Worm (Caenorhabditis elegans) whole organism, L1 larva: Measurements from ENCODE around the gene fbxb-106.
A peak's percentile ranks its signal among the peaks of the same experiment; 100 is the strongest.

Source experiments
- C34B4.2 ChIP-seq: sonication (generic microtip); optimal IDR thresholded peaks from 2 replicates; lab custom pipeline; 2017; ENCODE audit warnings: mild to moderate bottlenecking, missing genetic modification characterization, missing compliant biosample characterization
- F16B12.6 ChIP-seq: fragments of 150-350 bp; optimal IDR thresholded peaks from 2 replicates; lab custom pipeline; 2014; ENCODE audit warnings: missing biosample characterization, missing genetic modification characterization
- Y116A8C.19 ChIP-seq: sonication (generic microtip); optimal IDR thresholded peaks from 2 replicates; lab custom pipeline; 2016; ENCODE audit warnings: missing compliant biosample characterization, missing genetic modification characterization, borderline replicate concordance
- blmp-1 ChIP-seq: fragments of 150-350 bp; optimal IDR thresholded peaks from 2 replicates; lab custom pipeline; 2014; ENCODE audit warnings: missing biosample characterization, missing genetic modification characterization
- ceh-82 ChIP-seq, 3 experiments: fragments of 150-350 bp in 1 of 3; sonication (generic microtip) in 2 of 3; optimal IDR thresholded peaks; 2 replicates each; lab custom pipeline; 2014 to 2017; ENCODE audit warnings: missing biosample characterization in 3 of 3, missing genetic modification characterization in 3 of 3
- dpl-1 ChIP-seq, 3 experiments: fragments of 150-350 bp in 2 of 3; sonication (generic microtip) in 1 of 3; optimal IDR thresholded peaks; 2 replicates each; lab custom pipeline; 2014 to 2017; ENCODE audit warnings: missing biosample characterization in 3 of 3, missing genetic modification characterization in 3 of 3, missing genetic modification reagents in 3 of 3
- efl-1 ChIP-seq, 4 experiments: fragments of 150-350 bp; optimal IDR thresholded peaks in 3 of 4; peaks in 1 of 4; 1 replicate in 1 of 4; 2 replicates in 3 of 4; lab custom pipeline; 2014; ENCODE audit warnings: missing biosample characterization in 2 of 4, missing genetic modification characterization in 2 of 4, missing genetic modification reagents in 2 of 4
- efl-3 ChIP-seq: fragments of 200-800 bp; sonication (Bioruptor generic); optimal IDR thresholded peaks from 2 replicates; lab custom pipeline; 2018; ENCODE audit warnings: mild to moderate bottlenecking, missing genetic modification characterization, missing compliant biosample characterization
- egl-13 ChIP-seq: sonication (generic microtip); optimal IDR thresholded peaks from 2 replicates; lab custom pipeline; 2016; ENCODE audit warnings: missing genotype, missing genetic modification reagents, missing genetic modification characterization, missing compliant biosample characterization
- ets-5 ChIP-seq: fragments of 200-800 bp; sonication (Bioruptor generic); IDR thresholded peaks from 2 replicates; pipeline ENCODE4 v1.3.6; 2022; ENCODE audit warnings: missing genetic modification characterization, missing compliant biosample characterization
- fkh-10 ChIP-seq: sonication (generic microtip); optimal IDR thresholded peaks from 2 replicates; lab custom pipeline; 2017; ENCODE audit warnings: missing biosample characterization, missing genetic modification reagents, missing genetic modification characterization
- fkh-4 ChIP-seq: sonication (generic microtip); optimal IDR thresholded peaks from 2 replicates; lab custom pipeline; 2016; ENCODE audit warnings: missing compliant biosample characterization, missing genetic modification characterization, borderline replicate concordance
- fkh-8 ChIP-seq: sonication (generic microtip); optimal IDR thresholded peaks from 2 replicates; lab custom pipeline; 2016; ENCODE audit warnings: mild to moderate bottlenecking, missing genetic modification characterization, missing compliant biosample characterization
- hlh-4 ChIP-seq: sonication (generic microtip); optimal IDR thresholded peaks from 2 replicates; lab custom pipeline; 2016; ENCODE audit warnings: mild to moderate bottlenecking, missing genetic modification characterization, missing compliant biosample characterization
- irx-1 ChIP-seq: sonication (generic microtip); optimal IDR thresholded peaks from 2 replicates; lab custom pipeline; 2016; ENCODE audit warnings: missing genetic modification characterization, missing compliant biosample characterization
- lin-14 ChIP-seq: fragments of 200-800 bp; sonication (Bioruptor generic); optimal IDR thresholded peaks from 2 replicates; lab custom pipeline; 2018; ENCODE audit warnings: mild to moderate bottlenecking, missing genetic modification characterization, moderate library complexity, missing compliant biosample characterization
- lin-35 ChIP-seq, 2 experiments: fragments of 150-350 bp; optimal IDR thresholded peaks; 2 replicates each; lab custom pipeline; 2014; ENCODE audit warnings: missing biosample characterization in 2 of 2, missing genetic modification characterization in 2 of 2, missing genetic modification reagents in 2 of 2
- lin-39 ChIP-seq: fragments of 150-350 bp; optimal IDR thresholded peaks from 2 replicates; lab custom pipeline; 2014; ENCODE audit warnings: missing biosample characterization, missing genetic modification reagents, missing genetic modification characterization
- lir-3 ChIP-seq: sonication (generic microtip); optimal IDR thresholded peaks from 2 replicates; lab custom pipeline; 2016; ENCODE audit warnings: mild to moderate bottlenecking, missing genetic modification characterization, moderate library complexity, missing compliant biosample characterization; ENCODE audit not compliant: poor library complexity
- lsy-2 ChIP-seq, 2 experiments: fragments of 150-350 bp; optimal IDR thresholded peaks; 2 replicates each; lab custom pipeline; 2014; ENCODE audit warnings: missing biosample characterization in 2 of 2, missing genetic modification characterization in 2 of 2
- mdl-1 ChIP-seq, 2 experiments: fragments of 150-350 bp; optimal IDR thresholded peaks; 2 replicates each; lab custom pipeline; 2014 to 2017; ENCODE audit warnings: missing biosample characterization in 2 of 2, missing genetic modification characterization in 2 of 2, inconsistent platforms in 1 of 2
- mef-2 ChIP-seq: fragments of 150-350 bp; optimal IDR thresholded peaks from 2 replicates; lab custom pipeline; 2014; ENCODE audit warnings: missing biosample characterization, missing genetic modification characterization
- mep-1 ChIP-seq: fragments of 150-350 bp; optimal IDR thresholded peaks from 2 replicates; lab custom pipeline; 2014; ENCODE audit warnings: missing biosample characterization, missing genetic modification characterization
- nhr-11 ChIP-seq: fragments of 150-350 bp; optimal IDR thresholded peaks from 2 replicates; lab custom pipeline; 2014; ENCODE audit warnings: missing biosample characterization, missing genetic modification characterization
- nhr-47 ChIP-seq: sonication (generic microtip); optimal IDR thresholded peaks from 2 replicates; lab custom pipeline; 2016; ENCODE audit warnings: mild to moderate bottlenecking, missing genetic modification characterization, moderate library complexity, missing compliant biosample characterization
- nhr-71 ChIP-seq: sonication (generic microtip); optimal IDR thresholded peaks from 2 replicates; lab custom pipeline; 2016; ENCODE audit warnings: mild to moderate bottlenecking, missing genetic modification characterization, moderate library complexity, missing compliant biosample characterization
- nhr-76 ChIP-seq: sonication (generic microtip); optimal IDR thresholded peaks from 2 replicates; lab custom pipeline; 2017; ENCODE audit warnings: missing biosample characterization, missing genetic modification characterization
- nhr-77 ChIP-seq: fragments of 150-350 bp; optimal IDR thresholded peaks from 2 replicates; lab custom pipeline; 2014; ENCODE audit warnings: missing biosample characterization, missing genetic modification characterization
- nhr-84 ChIP-seq: sonication (generic microtip); optimal IDR thresholded peaks from 2 replicates; lab custom pipeline; 2017; ENCODE audit warnings: missing biosample characterization, missing genetic modification characterization
- nhr-85 ChIP-seq: sonication (generic microtip); peaks from one replicate; lab custom pipeline; 2016; ENCODE audit warnings: missing genetic modification characterization, inconsistent platforms, missing compliant biosample characterization
- pax-3 ChIP-seq: fragments of 200-800 bp; sonication (Bioruptor generic); optimal IDR thresholded peaks from 2 replicates; lab custom pipeline; 2018; ENCODE audit warnings: mild to moderate bottlenecking, missing genetic modification characterization, moderate library complexity, missing compliant biosample characterization
- pqm-1 ChIP-seq: sonication (generic microtip); optimal IDR thresholded peaks from 3 replicates; lab custom pipeline; 2017; ENCODE audit warnings: missing biosample characterization, missing genetic modification characterization
- rnt-1 ChIP-seq: sonication (generic microtip); optimal IDR thresholded peaks from 2 replicates; lab custom pipeline; 2016; ENCODE audit warnings: mild to moderate bottlenecking, missing genetic modification characterization, moderate library complexity, missing compliant biosample characterization
- skn-1 ChIP-seq: fragments of 150-350 bp; optimal IDR thresholded peaks from 2 replicates; lab custom pipeline; 2014; ENCODE audit warnings: missing biosample characterization, missing genetic modification characterization
- snu-23 ChIP-seq: sonication (generic microtip); optimal IDR thresholded peaks from 2 replicates; lab custom pipeline; 2016; ENCODE audit warnings: missing genetic modification characterization, missing compliant biosample characterization
- sox-4 ChIP-seq: sonication (generic microtip); optimal IDR thresholded peaks from 2 replicates; lab custom pipeline; 2016; ENCODE audit warnings: missing genetic modification characterization, missing compliant biosample characterization
- sptf-1 ChIP-seq: fragments of 150-350 bp; optimal IDR thresholded peaks from 2 replicates; lab custom pipeline; 2014; ENCODE audit warnings: missing biosample characterization, missing genetic modification characterization
- swsn-7 ChIP-seq: sonication (generic microtip); optimal IDR thresholded peaks from 2 replicates; lab custom pipeline; 2016; ENCODE audit warnings: missing genetic modification characterization, missing compliant biosample characterization
- tlp-1 ChIP-seq: fragments of 150-350 bp; optimal IDR thresholded peaks from 2 replicates; lab custom pipeline; 2014; ENCODE audit warnings: missing biosample characterization, missing genetic modification characterization
- unc-62 ChIP-seq: fragments of 150-350 bp; optimal IDR thresholded peaks from 2 replicates; lab custom pipeline; 2014; ENCODE audit warnings: missing biosample characterization, missing genetic modification reagents, missing genetic modification characterization
- unc-98 ChIP-seq: fragments of 200-800 bp; sonication (Bioruptor generic); IDR thresholded peaks from 2 replicates; pipeline ENCODE4 v1.3.6; 2022; ENCODE audit warnings: missing genetic modification characterization, missing compliant biosample characterization
- vab-15 ChIP-seq: sonication (generic microtip); optimal IDR thresholded peaks from 2 replicates; lab custom pipeline; 2017; ENCODE audit warnings: missing genotype, mild to moderate bottlenecking, missing genetic modification characterization, missing compliant biosample characterization
- ztf-4 ChIP-seq: fragments of 150-350 bp; optimal IDR thresholded peaks from 2 replicates; lab custom pipeline; 2014; ENCODE audit warnings: missing biosample characterization, missing genetic modification characterization

Gene fbxb-106

ce11 chrII:2726774-2727173 is 35.4 kb upstream of the fbxb-106 start:
- TF ChIP-seq hlh-4 = no peak
- TF ChIP-seq rnt-1 = peak; percentile 43
- no peak for TF ChIP-seq ets-5 (GFP tag; lab: Robert Waterston, UW)
- TF ChIP-seq fkh-4 (tag; lab: Kevin White, UChicago) = no peak
- no peak for TF ChIP-seq vab-15 (tag; lab: Kevin White, UChicago)
- TF ChIP-seq nhr-71 = peak; percentile 0
- TF ChIP-seq C34B4.2 (tag; lab: Kevin White, UChicago) = no peak
- TF ChIP-seq sptf-1 = no peak
- peak; percentile 33 for TF ChIP-seq lin-14 (GFP tag; lab: Kevin White, UChicago)
- TF ChIP-seq, all 84 proteins: peak for 3

DNA sequence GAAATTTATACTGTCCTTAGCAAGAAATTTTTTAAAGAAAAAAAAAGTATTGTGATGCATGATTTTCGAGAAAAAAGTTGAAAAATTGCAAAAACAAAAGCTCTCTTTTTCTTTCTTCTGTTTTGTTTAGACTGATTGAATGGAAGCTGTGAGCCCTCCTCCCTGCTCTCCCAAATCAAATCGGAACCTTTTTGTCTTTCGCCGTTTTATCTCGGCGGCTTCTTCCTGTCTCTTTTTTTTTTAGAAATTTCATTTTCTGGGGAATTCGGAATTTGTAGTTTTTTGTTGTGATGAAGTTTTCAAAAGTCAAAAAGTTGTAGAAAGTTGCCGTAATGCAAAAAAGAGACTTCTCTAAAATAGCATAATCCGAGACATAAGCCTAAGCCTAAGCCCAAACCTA is 31.6 kb upstream of the fbxb-106 start:
- TF ChIP-seq lin-39 (tag; lab: Kevin White, UChicago) = no peak
- peak; percentile 34 for TF ChIP-seq lin-14 (GFP tag; lab: Kevin White, UChicago)
- no peak for TF ChIP-seq nhr-77 (tag; lab: Kevin White, UChicago)
- TF ChIP-seq egl-13 (tag; lab: Kevin White, UChicago) = no peak
- TF ChIP-seq nhr-85 (tag; lab: Kevin White, UChicago) = no peak
- TF ChIP-seq nhr-71 = no peak
- no peak for TF ChIP-seq pqm-1 (tag; lab: Kevin White, UChicago)
- TF ChIP-seq irx-1 = no peak
- TF ChIP-seq fkh-10 = peak; percentile 63
- TF ChIP-seq fkh-8 = no peak
- TF ChIP-seq mep-1 (tag; lab: Kevin White, UChicago) = no peak
- no peak for TF ChIP-seq mdl-1 (tag; optimal IDR thresholded peaks at IDR 0.05; lab: Kevin White, UChicago)

- no peak for TF ChIP-seq C34B4.2 (tag; lab: Kevin White, UChicago)
- TF ChIP-seq unc-62 (GFP tag; lab: Kevin White, UChicago) = no peak
- no peak for TF ChIP-seq pqm-1 (tag; lab: Kevin White, UChicago)
- no peak for TF ChIP-seq mef-2 (tag; lab: Kevin White, UChicago)
- no peak for TF ChIP-seq unc-98 (GFP tag; lab: Robert Waterston, UW)
- no peak for TF ChIP-seq fkh-10
- no peak for TF ChIP-seq Y116A8C.19
- TF ChIP-seq blmp-1 (tag; lab: Kevin White, UChicago) = no peak
- TF ChIP-seq efl-3 (GFP tag; lab: Kevin White, UChicago) = no peak
- TF ChIP-seq tlp-1 (tag; lab: Kevin White, UChicago) = no peak
- no peak for TF ChIP-seq pax-3 (tag; lab: Kevin White, UChicago)
- TF ChIP-seq ztf-4 (tag; lab: Kevin White, UChicago) = no peak
- no peak for TF ChIP-seq sox-4 (tag; lab: Kevin White, UChicago)
- no peak for TF ChIP-seq nhr-11
- TF ChIP-seq vab-15 (tag; lab: Kevin White, UChicago) = no peak
- TF ChIP-seq skn-1 (tag; lab: Kevin White, UChicago) = no peak
- TF ChIP-seq mdl-1 (tag; optimal IDR thresholded peaks at IDR 0.05; lab: Kevin White, UChicago) = no peak
- TF ChIP-seq F16B12.6 = no peak
These were observed 27.9 kb upstream of the fbxb-106 start for ce11 chrII:2734266-2734665.

DNA sequence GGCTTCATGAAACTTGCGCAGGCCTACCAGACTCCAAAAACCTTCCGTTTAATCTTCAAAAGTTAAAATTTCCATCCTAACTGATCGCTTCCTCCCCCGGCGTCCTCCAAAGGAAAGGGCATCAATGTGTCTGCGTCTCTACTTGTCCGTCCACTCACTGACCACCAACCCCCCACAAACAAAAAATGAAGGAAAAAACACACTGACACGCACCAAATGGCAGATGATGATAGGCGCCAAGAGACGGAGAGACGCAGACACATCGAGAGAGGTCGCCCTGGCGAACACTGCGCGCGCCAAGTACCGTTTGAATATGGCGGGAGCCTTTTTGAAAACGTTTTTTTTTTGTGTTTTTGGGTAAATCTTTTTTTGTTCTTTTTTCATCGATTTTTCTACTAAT is 27.5 kb upstream of the fbxb-106 start:
- TF ChIP-seq nhr-84 (tag; lab: Kevin White, UChicago) = no peak
- peak; percentile 44 for TF ChIP-seq nhr-71
- peak; percentile 88 for TF ChIP-seq lin-14 (GFP tag; lab: Kevin White, UChicago)
- TF ChIP-seq ztf-4 (tag; lab: Kevin White, UChicago) = no peak
- TF ChIP-seq nhr-85 (tag; lab: Kevin White, UChicago) = peak; percentile 53
- TF ChIP-seq rnt-1 = peak; percentile 51
- peak; percentile 40 to 44 for TF ChIP-seq efl-1 (optimal IDR thresholded peaks at IDR 0.05; lab: Kevin White, UChicago)
- TF ChIP-seq efl-1 (GFP tag; optimal IDR thresholded peaks at IDR 0.05 in 1 of 2; lab: Kevin White, UChicago) = peak; percentile 0 to 93
- TF ChIP-seq lsy-2 (tag; optimal IDR thresholded peaks at IDR 0.05; lab: Kevin White, UChicago) = peak in 1 of 2 experiments; percentile 38
- TF ChIP-seq lin-35 (GFP tag; optimal IDR thresholded peaks at IDR 0.05; lab: Kevin White, UChicago) = peak in 1 of 2 experiments; percentile 4
- TF ChIP-seq lir-3 (tag; lab: Kevin White, UChicago) = no peak
- TF ChIP-seq swsn-7 = peak; percentile 7
- TF ChIP-seq fkh-8 = peak; percentile 5
- TF ChIP-seq nhr-47 (tag; lab: Kevin White, UChicago) = peak; percentile 19
- peak in 2 of 3 experiments; percentile 12 to 21 for TF ChIP-seq dpl-1 (GFP tag; optimal IDR thresholded peaks at IDR 0.05; lab: Kevin White, UChicago)
- no peak for TF ChIP-seq nhr-76 (tag; lab: Kevin White, UChicago)
- peak; percentile 22 for TF ChIP-seq mep-1 (tag; lab: Kevin White, UChicago)
- peak; percentile 33 for TF ChIP-seq snu-23
- peak in 1 of 3 experiments; percentile 61 for TF ChIP-seq ceh-82 (tag; optimal IDR thresholded peaks at IDR 0.05; lab: Kevin White, UChicago)
